Fruit fly (Drosophila melanogaster): Measurements from ENCODE around the gene CG3706.

The CG3706 gene

DNA sequence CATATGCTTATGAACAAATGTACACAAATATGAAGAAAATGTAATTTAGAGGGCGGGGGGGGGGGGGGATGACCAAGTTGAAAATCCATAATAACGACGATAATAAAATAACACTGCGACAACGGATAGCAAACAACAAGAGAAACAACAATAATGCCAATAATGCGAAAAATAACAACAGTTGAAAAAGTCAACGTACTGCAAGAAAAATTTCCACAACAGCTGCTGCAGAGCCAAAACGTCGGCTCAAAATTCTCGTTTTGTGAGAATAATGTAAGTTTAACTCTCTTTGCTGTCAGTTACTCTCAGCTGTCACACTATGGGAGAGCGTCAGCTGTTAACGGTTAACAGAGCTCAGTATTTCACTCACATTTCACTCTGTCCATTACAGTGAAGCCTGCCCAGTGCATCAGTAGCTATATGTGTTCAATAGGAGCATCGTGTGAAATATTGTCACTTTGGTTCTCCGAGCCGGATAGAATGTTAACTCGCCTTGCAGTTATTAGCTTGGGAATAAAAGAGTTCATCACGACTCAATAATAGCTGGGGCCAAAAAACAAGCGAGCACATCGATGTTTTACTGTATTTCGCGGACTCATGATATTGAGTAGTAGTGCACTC is 31.4 kb downstream of the CG3706 start (continued):
- peak; percentile 81 for TF ChIP-seq jumu (GFP tag; optimal IDR thresholded peaks at IDR 0.05)
- TF ChIP-seq CG15696 (tag; optimal IDR thresholded peaks at IDR 0.05): peak; percentile 34
- TF ChIP-seq ab (GFP tag; optimal IDR thresholded peaks at IDR 0.05): no peak
- peak; percentile 39; the same call in 1 of the 2 replicates for TF ChIP-seq CG43689 (GFP tag; IDR thresholded peaks at IDR 0.05)
- TF ChIP-seq gce (GFP tag; IDR thresholded peaks at IDR 0.05): 0 out of 3 replicates have a peak, but pooled peaks have one; percentile 31
- peak; percentile 76 for TF ChIP-seq CG8944 (GFP tag; optimal IDR thresholded peaks at IDR 0.05)
- peak; percentile 58; the same call in 1 of the 3 replicates for TF ChIP-seq CG3726 (GFP tag; IDR thresholded peaks at IDR 0.05)
- TF ChIP-seq bigmax (GFP tag; optimal IDR thresholded peaks at IDR 0.05): no peak
- no peak for TF ChIP-seq CG1832 (GFP tag; optimal IDR thresholded peaks at IDR 0.05)
- TF ChIP-seq ara (GFP tag; IDR thresholded peaks at IDR 0.05): peak; percentile 68
- peak; percentile 63 for TF ChIP-seq CG6813 (GFP tag; optimal IDR thresholded peaks at IDR 0.05)
- peak; percentile 96 for TF ChIP-seq z (GFP tag; IDR thresholded peaks at IDR 0.05)
- TF ChIP-seq CG1024 (GFP tag; IDR thresholded peaks at IDR 0.05): peak; percentile 66
- peak; percentile 80 for TF ChIP-seq NfI (GFP tag; optimal IDR thresholded peaks at IDR 0.05)
- no peak for TF ChIP-seq abd-A (tag; optimal IDR thresholded peaks at IDR 0.05)
- TF ChIP-seq CG13775 (GFP tag; optimal IDR thresholded peaks at IDR 0.05): peak; percentile 62
- TF ChIP-seq btn (GFP tag; optimal IDR thresholded peaks at IDR 0.05): peak; percentile 56
- TF ChIP-seq Oli (tag; optimal IDR thresholded peaks at IDR 0.05): peak; percentile 84
- peak; percentile 74 for TF ChIP-seq CG3281 (GFP tag; optimal IDR thresholded peaks at IDR 0.05)
- no peak for TF ChIP-seq toy (GFP tag; IDR thresholded peaks at IDR 0.05)
- TF ChIP-seq sna (GFP tag; IDR thresholded peaks at IDR 0.05; ENCODE audit: partially characterized antibody): no peak
- 0 out of 2 replicates have a peak, but pooled peaks have one; percentile 34 for TF ChIP-seq Taf1 (GFP tag; IDR thresholded peaks at IDR 0.05)
- peak; percentile 79 for TF ChIP-seq CG31441 (GFP tag; IDR thresholded peaks at IDR 0.05)
- TF ChIP-seq nmo (GFP tag; optimal IDR thresholded peaks at IDR 0.05): peak; percentile 74
- no peak for TF ChIP-seq zen2 (GFP tag; IDR thresholded peaks at IDR 0.05; ENCODE audit: partially characterized antibody)
- TF ChIP-seq NK7.1 (GFP tag; optimal IDR thresholded peaks at IDR 0.05): peak; percentile 55
- TF ChIP-seq chinmo (GFP tag; IDR thresholded peaks at IDR 0.05; ENCODE audit: partially characterized antibody): 0 out of 4 replicates have a peak, but pooled peaks have one; percentile 52
- peak; percentile 70 for TF ChIP-seq NFAT (GFP tag; IDR thresholded peaks at IDR 0.05)
- peak; percentile 26 for TF ChIP-seq sd (tag; optimal IDR thresholded peaks at IDR 0.05)
- TF ChIP-seq D19B (GFP tag; optimal IDR thresholded peaks at IDR 0.05): peak; percentile 39
- TF ChIP-seq CG2116 (GFP tag; optimal IDR thresholded peaks at IDR 0.05): no peak
- TF ChIP-seq CG4854 (GFP tag; optimal IDR thresholded peaks at IDR 0.05): peak; percentile 50
- peak; percentile 67; the same call in 2 of the 3 replicates for TF ChIP-seq H15 (GFP tag; IDR thresholded peaks at IDR 0.05)
- peak; percentile 84 for TF ChIP-seq slbo (GFP tag; IDR thresholded peaks at IDR 0.05)
- no peak for TF ChIP-seq hb (GFP tag; IDR thresholded peaks at IDR 0.05; ENCODE audit: partially characterized antibody)
- peak; percentile 88 for TF ChIP-seq CG12071 (GFP tag; optimal IDR thresholded peaks at IDR 0.05)
- TF ChIP-seq bab2 (GFP tag; optimal IDR thresholded peaks at IDR 0.05): peak; percentile 76
- TF ChIP-seq TFAM (GFP tag; optimal IDR thresholded peaks at IDR 0.05): no peak
- no peak for TF ChIP-seq trh (GFP tag; optimal IDR thresholded peaks at IDR 0.05)
- peak; percentile 42 for TF ChIP-seq Nf-YB (GFP tag; optimal IDR thresholded peaks at IDR 0.05)
- TF ChIP-seq MTF-1 (GFP tag; optimal IDR thresholded peaks at IDR 0.05; ENCODE audit: borderline replicate concordance): peak; percentile 12
- TF ChIP-seq Stat92E (GFP tag; optimal IDR thresholded peaks at IDR 0.05): no peak
- peak; percentile 97 for TF ChIP-seq sens (GFP tag)
- TF ChIP-seq Dek (tag; optimal IDR thresholded peaks at IDR 0.05): peak; percentile 62
- TF ChIP-seq Doc2 (GFP tag; IDR thresholded peaks at IDR 0.05): peak; percentile 25; the same call in 1 of the 2 replicates
- peak; percentile 45; the same call in 1 of the 2 replicates for TF ChIP-seq CG10321 (GFP tag; IDR thresholded peaks at IDR 0.05)
- no peak for TF ChIP-seq cg (GFP tag; optimal IDR thresholded peaks at IDR 0.05)
- TF ChIP-seq odd (GFP tag; optimal IDR thresholded peaks at IDR 0.05): peak; percentile 52
- TF ChIP-seq CG5953 (GFP tag; IDR thresholded peaks at IDR 0.05): peak; percentile 48; the same call in 1 of the 2 replicates

All from whole organism, embryonic.